Worm (Caenorhabditis elegans): ENCODE data around the gene sar-1.

The sar-1 gene

DNA sequence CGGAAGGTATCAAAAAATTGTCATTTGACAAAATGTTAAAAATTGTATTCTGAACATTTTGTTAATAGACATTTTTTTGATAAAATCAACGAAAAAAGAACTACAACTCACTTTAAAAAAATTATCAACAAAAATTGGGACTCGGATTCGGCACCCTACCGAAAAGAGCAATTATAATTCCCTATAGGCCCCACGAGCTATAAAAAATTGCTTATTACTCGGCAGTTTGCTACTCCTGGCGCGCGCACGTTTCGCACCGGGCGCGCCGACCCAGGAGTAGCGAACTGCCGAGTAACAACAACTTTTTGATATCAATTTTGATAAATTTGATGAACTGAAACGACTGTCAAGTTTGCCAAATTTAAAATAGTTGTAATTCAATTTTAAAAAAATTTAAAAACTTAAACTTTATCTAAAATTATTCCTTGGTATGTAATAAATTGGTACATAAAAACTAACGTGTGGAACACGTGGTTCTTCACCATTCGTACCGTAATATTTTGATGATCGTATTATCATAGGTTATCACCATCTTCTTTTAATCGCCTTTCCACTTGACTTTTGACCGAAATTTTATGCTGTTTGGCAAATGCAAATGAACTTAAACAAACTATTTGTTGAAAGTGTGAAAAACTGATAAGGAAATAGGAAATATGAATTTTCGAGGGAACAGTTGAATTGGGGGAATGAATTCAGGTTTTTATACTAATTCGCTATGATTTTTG, 37.6 kb downstream of the sar-1 start:
- TF ChIP-seq tbx-11 (GFP tag; IDR thresholded peaks at IDR 0.05) (no peak), ceh-36 (tag; optimal IDR thresholded peaks at IDR 0.05) (no peak), hmbx-1 (tag; optimal IDR thresholded peaks at IDR 0.05) (no peak), tra-4 (tag; optimal IDR thresholded peaks at IDR 0.05) (no peak), flt-1 (GFP tag; IDR thresholded peaks at IDR 0.05) (no peak), ama-1 (optimal IDR thresholded peaks at IDR 0.05) (no peak), F13C5.2 (tag; optimal IDR thresholded peaks at IDR 0.05) (no peak), ets-7 (tag; optimal IDR thresholded peaks at IDR 0.05) (no peak), hnd-1 (tag; optimal IDR thresholded peaks at IDR 0.05) (no peak), pes-1 (GFP tag; IDR thresholded peaks at IDR 0.05) (no peak), sea-1 (GFP tag; conservative IDR thresholded peaks at IDR 0.05) (no peak), hmg-4 (GFP tag; optimal IDR thresholded peaks at IDR 0.05) (no peak), tbx-37 (GFP tag; conservative IDR thresholded peaks at IDR 0.05) (no peak), B0310.2 (tag; optimal IDR thresholded peaks at IDR 0.05) (no peak), ceh-13 (GFP tag; optimal IDR thresholded peaks at IDR 0.05) (no peak)

DNA sequence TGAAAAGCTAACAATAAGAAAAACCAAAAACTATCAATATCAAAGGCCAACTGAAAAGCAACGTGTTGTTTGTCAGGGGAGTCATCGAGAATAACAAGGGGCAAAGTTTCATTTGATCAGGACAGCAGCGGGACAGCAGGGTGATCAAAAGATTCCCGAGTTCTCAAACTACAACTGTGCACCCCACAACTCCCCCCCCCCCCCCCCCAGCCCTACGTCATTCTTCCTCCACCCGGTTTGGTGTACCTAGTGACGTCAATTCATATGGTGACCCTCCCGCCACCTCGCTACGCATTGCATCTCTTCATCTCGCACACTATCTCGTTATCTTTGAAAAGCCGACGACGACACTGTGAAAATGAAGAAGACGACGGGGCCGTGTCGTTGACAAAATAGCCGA, 39.4 kb downstream of the sar-1 start:
- TF ChIP-seq flt-1 (GFP tag; IDR thresholded peaks at IDR 0.05): no peak
- no peak for TF ChIP-seq ama-1 (optimal IDR thresholded peaks at IDR 0.05)
- TF ChIP-seq scrt-1 (GFP tag; IDR thresholded peaks at IDR 0.05): no peak
- no peak for TF ChIP-seq hnd-1 (tag; optimal IDR thresholded peaks at IDR 0.05)
- TF ChIP-seq tra-4 (tag; optimal IDR thresholded peaks at IDR 0.05): no peak
- TF ChIP-seq tbx-37 (GFP tag; conservative IDR thresholded peaks at IDR 0.05): no peak
- TF ChIP-seq ceh-13 (GFP tag; optimal IDR thresholded peaks at IDR 0.05): no peak
- TF ChIP-seq ets-7 (tag; optimal IDR thresholded peaks at IDR 0.05): no peak
- TF ChIP-seq B0310.2 (tag; optimal IDR thresholded peaks at IDR 0.05): no peak

DNA sequence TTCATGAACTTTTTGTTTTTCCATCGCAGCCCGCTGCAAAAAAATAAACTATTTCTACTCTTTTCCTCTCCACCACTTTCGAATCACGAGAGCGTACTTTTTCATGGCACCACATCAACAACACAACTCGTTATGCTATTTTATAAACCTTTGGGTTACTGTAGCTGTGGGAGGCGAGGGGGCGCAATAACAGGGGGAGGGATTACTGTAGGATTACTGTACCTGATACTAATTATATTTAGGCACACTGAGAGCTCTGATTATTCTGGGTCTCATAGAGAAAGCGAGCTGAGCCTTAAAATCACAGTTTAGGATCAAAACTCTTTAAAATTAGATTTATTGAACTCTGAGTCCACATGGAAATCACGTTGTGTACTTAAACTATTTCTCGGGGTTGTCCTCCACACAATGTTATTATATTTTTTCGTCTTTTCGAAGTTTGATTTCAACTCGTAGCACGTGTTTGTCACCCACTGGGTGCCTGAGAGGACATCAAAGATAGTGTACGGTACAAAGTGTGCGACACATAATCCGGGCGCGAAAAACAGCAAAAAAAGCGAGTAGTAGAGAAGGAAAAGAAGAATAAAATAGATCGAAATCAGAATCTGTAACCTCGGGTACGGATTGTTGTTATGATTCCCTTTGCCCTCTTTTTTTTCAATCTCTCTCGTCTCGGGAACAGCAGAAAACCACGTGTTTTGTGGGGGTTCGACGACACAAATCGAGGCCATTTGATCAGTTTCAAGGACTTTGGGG, 40.5 kb downstream of the sar-1 start:
- no peak for TF ChIP-seq pes-1 (GFP tag; IDR thresholded peaks at IDR 0.05)

DNA sequence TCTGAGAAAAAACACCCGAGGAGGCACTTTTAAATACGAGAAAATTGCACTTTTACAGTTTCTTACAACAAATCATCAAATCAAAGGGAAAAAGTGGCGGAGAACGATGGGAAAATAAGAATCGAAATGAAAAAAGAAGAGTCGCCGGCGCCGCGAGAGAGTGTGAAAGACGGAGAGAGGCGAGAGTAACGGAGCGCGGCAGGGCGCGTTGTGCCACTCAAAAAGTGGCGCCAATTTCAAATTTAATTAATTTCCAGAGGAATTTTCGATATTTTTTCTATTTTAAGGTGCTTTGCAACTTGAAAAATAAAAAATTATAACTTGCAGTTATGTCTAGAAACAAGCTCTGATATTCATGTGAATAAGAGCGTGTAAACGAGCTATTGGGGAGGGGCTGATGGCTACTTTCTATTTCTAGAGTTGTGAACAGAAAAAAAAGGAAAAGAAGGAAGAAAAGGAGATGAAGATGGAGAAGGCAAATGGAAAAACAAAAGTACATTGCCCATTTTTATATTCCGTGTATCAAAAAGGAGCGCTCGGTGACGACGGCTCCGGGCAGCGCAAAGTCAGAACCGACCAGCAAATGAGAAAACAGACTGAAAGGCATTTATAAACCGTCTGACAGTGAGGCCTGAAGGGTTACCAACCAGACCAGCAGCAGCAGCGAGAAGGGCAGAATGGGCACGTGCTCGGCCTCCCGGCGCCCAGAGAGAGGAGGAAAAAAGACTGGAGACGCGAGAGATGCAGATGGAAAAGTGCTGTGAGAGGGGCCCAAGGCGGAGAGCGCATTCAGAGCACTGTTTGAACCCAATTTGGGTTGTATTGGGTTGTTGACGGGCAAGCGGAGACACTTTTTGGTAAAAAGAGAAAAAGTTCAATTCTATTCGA, 42.0 kb downstream of the sar-1 start:
- TF ChIP-seq hmg-4 (GFP tag; optimal IDR thresholded peaks at IDR 0.05): no peak
- TF ChIP-seq B0310.2 (tag; optimal IDR thresholded peaks at IDR 0.05): no peak
- TF ChIP-seq flt-1 (GFP tag; IDR thresholded peaks at IDR 0.05): no peak
- no peak for TF ChIP-seq ama-1 (optimal IDR thresholded peaks at IDR 0.05)
- TF ChIP-seq tbx-37 (GFP tag; conservative IDR thresholded peaks at IDR 0.05): no peak
- no peak for TF ChIP-seq hmbx-1 (tag; optimal IDR thresholded peaks at IDR 0.05)
- TF ChIP-seq F13C5.2 (tag; optimal IDR thresholded peaks at IDR 0.05): no peak
- no peak for TF ChIP-seq pes-1 (GFP tag; IDR thresholded peaks at IDR 0.05)
- no peak for TF ChIP-seq ceh-36 (tag; optimal IDR thresholded peaks at IDR 0.05)
- TF ChIP-seq sea-1 (GFP tag; conservative IDR thresholded peaks at IDR 0.05): no peak
- TF ChIP-seq tra-4 (tag; optimal IDR thresholded peaks at IDR 0.05): no peak
- no peak for TF ChIP-seq ceh-13 (GFP tag; optimal IDR thresholded peaks at IDR 0.05)
- TF ChIP-seq scrt-1 (GFP tag; IDR thresholded peaks at IDR 0.05): no peak
- no peak for TF ChIP-seq ets-7 (tag; optimal IDR thresholded peaks at IDR 0.05)
- TF ChIP-seq hnd-1 (tag; optimal IDR thresholded peaks at IDR 0.05): no peak
- TF ChIP-seq tbx-11 (GFP tag; IDR thresholded peaks at IDR 0.05): no peak
- no peak for TF ChIP-seq aly-1 (tag; optimal IDR thresholded peaks at IDR 0.05)

DNA sequence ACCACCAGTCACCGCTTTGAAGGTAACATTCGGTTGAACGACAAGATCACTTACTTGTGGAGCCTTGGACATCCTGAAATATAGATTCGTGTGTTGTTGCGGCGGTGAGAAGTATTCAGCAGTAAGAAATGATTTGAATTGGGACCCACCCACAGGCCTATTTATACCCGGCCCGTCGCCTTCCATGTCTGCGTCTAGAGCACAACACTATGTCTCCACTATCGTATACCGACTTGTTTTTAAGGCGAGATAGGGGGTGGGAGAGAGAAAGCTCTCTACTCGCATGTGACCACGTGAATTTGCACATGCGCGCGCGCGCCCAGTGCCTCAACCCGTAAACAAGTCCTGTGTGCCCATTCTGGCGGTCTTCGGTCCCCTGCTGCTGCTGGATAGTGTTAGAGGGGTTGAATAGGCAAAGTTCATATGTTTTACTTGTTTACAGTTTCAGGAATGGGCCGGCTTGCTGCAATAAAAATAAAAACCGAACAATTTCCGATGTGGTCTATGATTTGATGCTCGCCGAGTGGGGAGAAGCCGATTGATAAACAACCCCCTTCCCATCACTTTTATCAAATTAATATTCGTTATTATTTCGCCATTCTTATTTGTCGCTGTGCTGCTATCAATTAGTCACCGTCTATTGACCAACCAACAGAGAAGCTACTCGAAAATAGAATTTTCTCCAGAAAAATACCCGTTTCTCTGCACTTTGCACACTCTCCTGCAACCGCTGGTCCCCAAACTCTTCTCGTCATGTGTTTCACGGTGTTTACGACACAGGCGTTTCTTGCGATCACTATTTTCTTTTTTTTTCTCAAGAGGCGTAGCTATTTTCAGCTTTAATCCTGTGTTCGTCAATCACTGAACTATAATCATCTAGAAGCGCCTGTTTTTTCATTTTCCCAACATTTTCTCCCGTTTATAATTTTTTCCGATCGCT, 43.1 kb downstream of the sar-1 start:
- TF ChIP-seq tra-4 (tag; optimal IDR thresholded peaks at IDR 0.05) (no peak), B0310.2 (tag; optimal IDR thresholded peaks at IDR 0.05) (no peak), scrt-1 (GFP tag; IDR thresholded peaks at IDR 0.05) (no peak), hmg-4 (GFP tag; optimal IDR thresholded peaks at IDR 0.05) (no peak), hmbx-1 (tag; optimal IDR thresholded peaks at IDR 0.05) (no peak), flt-1 (GFP tag; IDR thresholded peaks at IDR 0.05) (no peak), ceh-36 (tag; optimal IDR thresholded peaks at IDR 0.05) (no peak), hnd-1 (tag; optimal IDR thresholded peaks at IDR 0.05) (no peak), ets-7 (tag; optimal IDR thresholded peaks at IDR 0.05) (no peak), sea-1 (GFP tag; conservative IDR thresholded peaks at IDR 0.05) (no peak), tbx-11 (GFP tag; IDR thresholded peaks at IDR 0.05) (no peak)

DNA sequence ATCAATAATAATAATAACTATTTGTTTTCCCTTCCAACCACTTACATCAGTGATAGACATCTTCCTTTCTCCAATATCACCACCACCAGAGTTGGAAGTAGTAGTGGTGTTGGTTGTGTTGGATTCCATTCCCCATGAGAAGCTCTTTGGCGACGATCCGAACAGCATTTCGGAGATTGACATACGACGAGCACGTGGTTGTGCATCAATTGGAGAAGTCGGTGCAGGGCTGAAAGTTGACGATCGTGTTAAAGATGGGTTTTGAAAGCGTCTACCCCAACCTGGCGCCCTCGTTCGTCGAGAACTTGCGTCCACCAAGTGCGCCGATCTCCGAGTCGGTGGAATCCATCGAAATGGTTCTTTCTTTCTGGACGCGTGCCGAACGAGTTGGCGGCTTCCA, 44.1 kb downstream of the sar-1 start:
- no peak for TF ChIP-seq ceh-13 (GFP tag; optimal IDR thresholded peaks at IDR 0.05)
- no peak for TF ChIP-seq B0310.2 (tag; optimal IDR thresholded peaks at IDR 0.05)
- no peak for TF ChIP-seq hmbx-1 (tag; optimal IDR thresholded peaks at IDR 0.05)
- TF ChIP-seq flt-1 (GFP tag; IDR thresholded peaks at IDR 0.05): no peak
- TF ChIP-seq hmg-4 (GFP tag; optimal IDR thresholded peaks at IDR 0.05): no peak
- no peak for TF ChIP-seq tra-4 (tag; optimal IDR thresholded peaks at IDR 0.05)
- TF ChIP-seq sea-1 (GFP tag; conservative IDR thresholded peaks at IDR 0.05): no peak

Data from whole organism, early embryonic.